Fruit fly (Drosophila melanogaster) whole organism, pupa: Measurements from ENCODE around the gene Gr61a.
A peak's percentile ranks its signal among the peaks of the same experiment; 100 is the strongest.

Experiments used
- CG12605 ChIP-seq: fragments of 200-800 bp; sonication (Bioruptor generic); IDR thresholded peaks from 2 replicates; pipeline ENCODE4 v1.3.6; 2022; ENCODE audit warnings: missing biosample characterization, missing genetic modification characterization
- CG15710 ChIP-seq: fragments of 200-800 bp; sonication (Bioruptor generic); optimal IDR thresholded peaks from 2 replicates; lab custom pipeline; 2018; ENCODE audit warnings: missing biosample characterization, mild to moderate bottlenecking, missing genetic modification characterization, moderate library complexity
- CG17806 ChIP-seq: fragments of 200-800 bp; sonication (Bioruptor generic); optimal IDR thresholded peaks from 2 replicates; lab custom pipeline; 2018; ENCODE audit warnings: missing biosample characterization, mild to moderate bottlenecking, missing genetic modification characterization, moderate library complexity
- EcR ChIP-seq: fragments of 200-800 bp; sonication (Bioruptor generic); optimal IDR thresholded peaks from 3 replicates; lab custom pipeline; 2019; ENCODE audit warnings: missing biosample characterization, missing genetic modification characterization, mild to moderate bottlenecking, moderate library complexity, missing genetic modification reagents
- Ets98B ChIP-seq: fragments of 200-800 bp; sonication (Bioruptor generic); IDR thresholded peaks from 2 replicates; pipeline ENCODE4 v1.3.6; 2022; ENCODE audit warnings: missing biosample characterization, missing genetic modification characterization

DNA sequence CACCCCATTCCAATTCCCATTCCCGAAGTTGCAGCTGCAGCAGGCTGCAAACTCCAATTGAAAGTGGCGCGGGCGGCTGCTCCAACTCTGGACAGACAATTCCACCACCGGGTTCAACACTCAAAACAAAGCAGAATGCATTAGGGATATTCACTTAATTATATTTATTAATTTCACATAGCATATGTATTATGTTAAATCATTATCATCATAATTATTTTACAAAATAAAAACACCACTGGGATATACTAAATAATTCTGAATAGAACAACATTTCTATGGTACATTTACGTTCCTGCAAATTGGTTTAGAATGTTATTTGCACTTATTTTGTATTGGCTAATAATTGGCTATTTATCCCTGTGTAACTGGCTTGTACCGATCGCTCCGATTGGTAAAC lies 33.8 kb upstream of the Gr61a start:
- no peak for TF ChIP-seq CG12605 (GFP tag; lab: Robert Waterston, UW)
- peak; percentile 49 for TF ChIP-seq CG17806 (tag; lab: Kevin White, UChicago)
- peak; percentile 41 for TF ChIP-seq CG15710 (tag; lab: Kevin White, UChicago)
- no peak for TF ChIP-seq EcR (GFP tag; lab: Kevin White, UChicago)
- TF ChIP-seq Ets98B (GFP tag; lab: Robert Waterston, UW) = no peak
